Fruit fly (Drosophila melanogaster) whole organism, embryonic: Measurements from ENCODE around the gene CG14043.
A peak's percentile ranks its signal among the peaks of the same experiment; 100 is the strongest.

ENCODE experiments used
- Asciz ChIP-seq: fragments of 200-800 bp; sonication (Bioruptor generic); optimal IDR thresholded peaks from 2 replicates; lab custom pipeline; 2017; ENCODE audit warnings: missing biosample characterization, mild to moderate bottlenecking, missing genetic modification characterization, missing genetic modification reagents
- Blimp-1 ChIP-seq: fragments of 200-800 bp; sonication (Bioruptor generic); optimal IDR thresholded peaks from 3 replicates; lab custom pipeline; 2018; ENCODE audit warnings: missing biosample characterization, missing genetic modification characterization, mild to moderate bottlenecking, moderate library complexity, missing genetic modification reagents
- CG10979 ChIP-seq: fragments of 200-800 bp; sonication (Bioruptor generic); optimal IDR thresholded peaks from 2 replicates; lab custom pipeline; 2018; ENCODE audit warnings: missing biosample characterization, mild to moderate bottlenecking, missing genetic modification characterization, moderate library complexity
- CG11093 ChIP-seq: fragments of 200-800 bp; sonication (Bioruptor generic); IDR thresholded peaks from 3 replicates; pipeline ENCODE4 v1.3.6; 2022; ENCODE audit warnings: missing biosample characterization, missing genetic modification characterization
- CG11504 ChIP-seq: fragments of 200-800 bp; sonication (Bioruptor generic); optimal IDR thresholded peaks from 3 replicates; lab custom pipeline; 2019; ENCODE audit warnings: missing biosample characterization, mild to moderate bottlenecking, missing genetic modification characterization, moderate library complexity
- CG13123 ChIP-seq: fragments of 200-800 bp; sonication (Bioruptor generic); optimal IDR thresholded peaks from 2 replicates; lab custom pipeline; 2016; ENCODE audit warnings: missing biosample characterization, missing genetic modification characterization
- CG15073 ChIP-seq: fragments of 200-800 bp; sonication (Bioruptor generic); optimal IDR thresholded peaks from 2 replicates; lab custom pipeline; 2016; ENCODE audit warnings: missing biosample characterization, missing genetic modification characterization
- CG1602 ChIP-seq: fragments of 200-800 bp; sonication (Bioruptor generic); optimal IDR thresholded peaks from 3 replicates; lab custom pipeline; 2016; ENCODE audit warnings: missing biosample characterization, missing genetic modification characterization
- CG17361 ChIP-seq: fragments of 200-800 bp; sonication (Bioruptor generic); IDR thresholded peaks from 3 replicates; pipeline ENCODE4 v1.3.6; 2022; ENCODE audit warnings: missing biosample characterization, missing genetic modification characterization
- CG17912 ChIP-seq: fragments of 200-800 bp; sonication (Bioruptor generic); optimal IDR thresholded peaks from 2 replicates; lab custom pipeline; 2018; ENCODE audit warnings: missing biosample characterization, mild to moderate bottlenecking, missing genetic modification characterization
- CG31365 ChIP-seq: fragments of 200-800 bp; sonication (Bioruptor generic); optimal IDR thresholded peaks from 2 replicates; lab custom pipeline; 2018; ENCODE audit warnings: missing biosample characterization, mild to moderate bottlenecking, missing genetic modification characterization
- CG32767 ChIP-seq: fragments of 200-800 bp; sonication (Bioruptor generic); IDR thresholded peaks from 2 replicates; pipeline ENCODE4 v1.3.6; 2022; ENCODE audit warnings: missing biosample characterization, missing genetic modification characterization
- CG6254 ChIP-seq: fragments of 200-800 bp; sonication (Bioruptor generic); optimal IDR thresholded peaks from 3 replicates; lab custom pipeline; 2017; ENCODE audit warnings: mild to moderate bottlenecking, missing biosample characterization, missing genetic modification reagents, missing genetic modification characterization
- CG6272 ChIP-seq: fragments of 200-800 bp; sonication (Bioruptor generic); IDR thresholded peaks from 2 replicates; pipeline ENCODE4 v1.3.6; 2022; ENCODE audit warnings: missing biosample characterization, missing genetic modification characterization
- CG7839 ChIP-seq: fragments of 200-800 bp; sonication (Bioruptor generic); optimal IDR thresholded peaks from 3 replicates; lab custom pipeline; 2018; ENCODE audit warnings: missing biosample characterization, mild to moderate bottlenecking, missing genetic modification characterization, moderate library complexity
- CG7963 ChIP-seq: fragments of 200-800 bp; sonication (Bioruptor generic); IDR thresholded peaks from 3 replicates; pipeline ENCODE4 v1.3.6; 2022; ENCODE audit warnings: missing biosample characterization, missing genetic modification characterization; ENCODE audit not compliant: partially characterized antibody
- CG8765 ChIP-seq: fragments of 200-800 bp; sonication (Bioruptor generic); IDR thresholded peaks from 2 replicates; pipeline ENCODE4 v1.3.6; 2022; ENCODE audit warnings: missing biosample characterization, missing genetic modification characterization
- CG9932 ChIP-seq: fragments of 200-800 bp; sonication (Bioruptor generic); IDR thresholded peaks from 2 replicates; pipeline ENCODE4 v1.3.6; 2022; ENCODE audit warnings: missing biosample characterization, missing genetic modification characterization
- Camta ChIP-seq: fragments of 200-800 bp; sonication (Bioruptor generic); optimal IDR thresholded peaks from 2 replicates; lab custom pipeline; 2016; ENCODE audit warnings: missing biosample characterization, missing genetic modification characterization
- CkIIα-i1 ChIP-seq: fragments of 200-800 bp; sonication (Bioruptor generic); IDR thresholded peaks from 2 replicates; pipeline ENCODE4 v1.3.6; 2022; ENCODE audit warnings: missing biosample characterization, missing genetic modification characterization
- D ChIP-seq, 2 experiments: fragments of 200-800 bp in 1 of 2; fragments of >200 bp in 1 of 2; sonication (Bioruptor generic) in 1 of 2; optimal IDR thresholded peaks; 2 replicates in 1 of 2; 3 replicates in 1 of 2; lab custom pipeline; 2017; ENCODE audit warnings: mild to moderate bottlenecking in 1 of 2, missing biosample characterization in 1 of 2, missing genetic modification characterization in 1 of 2, missing genetic modification reagents in 1 of 2
- Dad ChIP-seq: fragments of 200-800 bp; sonication (Bioruptor generic); optimal IDR thresholded peaks from 3 replicates; lab custom pipeline; 2016; ENCODE audit warnings: missing biosample characterization, missing genetic modification characterization
- Dip2 ChIP-seq: fragments of 200-800 bp; sonication (Bioruptor generic); IDR thresholded peaks from 2 replicates; pipeline ENCODE4 v1.3.6; 2022; ENCODE audit warnings: missing biosample characterization, missing genetic modification characterization
- Dp ChIP-seq: fragments of 200-800 bp; sonication (Bioruptor generic); optimal IDR thresholded peaks from 2 replicates; lab custom pipeline; 2018; ENCODE audit warnings: missing biosample characterization, mild to moderate bottlenecking, missing genetic modification characterization, moderate library complexity
- HLHmδ ChIP-seq: fragments of 200-800 bp; sonication (Bioruptor generic); optimal IDR thresholded peaks from 2 replicates; lab custom pipeline; 2018; ENCODE audit warnings: missing biosample characterization, mild to moderate bottlenecking, missing genetic modification characterization, moderate library complexity
- MESR4 ChIP-seq: fragments of 200-800 bp; sonication (Bioruptor generic); optimal IDR thresholded peaks from 2 replicates; lab custom pipeline; 2018; ENCODE audit warnings: missing biosample characterization, mild to moderate bottlenecking, missing genetic modification characterization, moderate library complexity
- Mes4 ChIP-seq: fragments of 200-800 bp; sonication (Bioruptor generic); optimal IDR thresholded peaks from 2 replicates; lab custom pipeline; 2016; ENCODE audit warnings: missing biosample characterization, missing genetic modification characterization
- Tbp ChIP-seq: fragments of >200 bp; optimal IDR thresholded peaks from 2 replicates; lab custom pipeline; 2018; ENCODE audit warnings: missing biosample characterization, missing genetic modification characterization
- abd-A ChIP-seq: fragments of 200-800 bp; sonication (Bioruptor generic); optimal IDR thresholded peaks from 3 replicates; lab custom pipeline; 2019; ENCODE audit warnings: missing biosample characterization, mild to moderate bottlenecking, missing genetic modification characterization, moderate library complexity
- aop ChIP-seq: fragments of 200-800 bp; sonication (Bioruptor generic); IDR thresholded peaks from 2 replicates; pipeline ENCODE4 v1.3.6; 2022; ENCODE audit warnings: missing biosample characterization, missing genetic modification characterization
- az2 ChIP-seq: fragments of 200-800 bp; sonication (Bioruptor generic); optimal IDR thresholded peaks from 3 replicates; lab custom pipeline; 2016; ENCODE audit warnings: missing biosample characterization, missing genetic modification characterization
- bcd ChIP-seq: fragments of 200-800 bp; sonication (Bioruptor generic); optimal IDR thresholded peaks from 2 replicates; lab custom pipeline; 2017; ENCODE audit warnings: missing biosample characterization, mild to moderate bottlenecking, missing genetic modification characterization
- br ChIP-seq: fragments of >200 bp; optimal IDR thresholded peaks from 2 replicates; lab custom pipeline; 2017
- crc ChIP-seq: fragments of 200-800 bp; sonication (Bioruptor generic); optimal IDR thresholded peaks from 2 replicates; lab custom pipeline; 2016; ENCODE audit warnings: missing biosample characterization, missing genetic modification characterization
- croc ChIP-seq: fragments of 200-800 bp; sonication (Bioruptor generic); conservative IDR thresholded peaks from 3 replicates; pipeline ENCODE4 v1.3.6; 2022; ENCODE audit warnings: missing biosample characterization, missing genetic modification characterization
- dysf ChIP-seq: fragments of 200-800 bp; sonication (Bioruptor generic); IDR thresholded peaks from 3 replicates; pipeline ENCODE4 v1.3.6; 2022; ENCODE audit warnings: missing biosample characterization, missing genetic modification characterization
- fd64A ChIP-seq: fragments of 200-800 bp; sonication (Bioruptor generic); optimal IDR thresholded peaks from 3 replicates; lab custom pipeline; 2018; ENCODE audit warnings: missing biosample characterization, mild to moderate bottlenecking, missing genetic modification characterization
- gcm ChIP-seq: fragments of 200-800 bp; sonication (Bioruptor generic); optimal IDR thresholded peaks from 2 replicates; lab custom pipeline; 2019; ENCODE audit warnings: missing biosample characterization, mild to moderate bottlenecking, missing genetic modification characterization, moderate library complexity
- gsb-n ChIP-seq: fragments of 200-800 bp; sonication (Bioruptor generic); optimal IDR thresholded peaks from 3 replicates; lab custom pipeline; 2018; ENCODE audit warnings: missing biosample characterization, mild to moderate bottlenecking, missing genetic modification characterization
- jigr1 ChIP-seq: fragments of 200-800 bp; sonication (Bioruptor generic); IDR thresholded peaks from 3 replicates; pipeline ENCODE4 v1.3.6; 2022; ENCODE audit warnings: missing biosample characterization, missing genetic modification characterization
- jing ChIP-seq: fragments of 200-800 bp; sonication (Bioruptor generic); optimal IDR thresholded peaks from 2 replicates; lab custom pipeline; 2018; ENCODE audit warnings: missing biosample characterization, mild to moderate bottlenecking, missing genetic modification characterization
- mam ChIP-seq: fragments of 200-800 bp; sonication (Bioruptor generic); optimal IDR thresholded peaks from 3 replicates; lab custom pipeline; 2016; ENCODE audit warnings: missing biosample characterization, missing genetic modification characterization
- pita ChIP-seq: fragments of 200-800 bp; sonication (Bioruptor generic); optimal IDR thresholded peaks from 2 replicates; lab custom pipeline; 2017; ENCODE audit warnings: missing biosample characterization, mild to moderate bottlenecking, missing genetic modification characterization
- sna ChIP-seq: fragments of 200-800 bp; sonication (Bioruptor generic); IDR thresholded peaks from 2 replicates; pipeline ENCODE4 v1.3.6; 2022; ENCODE audit warnings: missing biosample characterization, missing genetic modification characterization; ENCODE audit not compliant: partially characterized antibody
- unpg ChIP-seq: fragments of 200-800 bp; sonication (Bioruptor generic); optimal IDR thresholded peaks from 3 replicates; lab custom pipeline; 2018; ENCODE audit warnings: missing biosample characterization, mild to moderate bottlenecking, missing genetic modification characterization, moderate library complexity
- usp ChIP-seq: fragments of >200 bp; optimal IDR thresholded peaks from 2 replicates; lab custom pipeline; 2017; ENCODE audit warnings: missing biosample characterization, missing genetic modification characterization
- wor ChIP-seq: fragments of 200-800 bp; sonication (Bioruptor generic); IDR thresholded peaks from 2 replicates; pipeline ENCODE4 v1.3.6; 2022; ENCODE audit warnings: missing biosample characterization, missing genetic modification characterization

Gene CG14043

dm6 chr2L:5000287-5000871, 28.9 kb downstream of the CG14043 start (continued):
- TF ChIP-seq gsb-n: peak; percentile 73
- TF ChIP-seq mam (GFP tag; lab: Kevin White, UChicago): peak; percentile 70
- TF ChIP-seq CG13123 (GFP tag; lab: Kevin White, UChicago): peak; percentile 41
- 0 out of 2 replicates have a peak, but pooled peaks have one; percentile 25 for TF ChIP-seq CG6272 (GFP tag; lab: Robert Waterston, UW)
- TF ChIP-seq CG1602 (GFP tag; lab: Kevin White, UChicago): peak; percentile 73
- peak; percentile 71 for TF ChIP-seq CG8765 (GFP tag; lab: Robert Waterston, UW)

dm6 chr2L:5000919-5001581, 29.5 kb downstream of the CG14043 start:
- TF ChIP-seq CG31365 (tag; lab: Kevin White, UChicago) (peak; percentile 100), Asciz (GFP tag; lab: Kevin White, UChicago) (no peak), az2 (no peak), D (optimal IDR thresholded peaks at IDR 0.05; lab: Kevin White, UChicago) (peak; percentile 57), D (GFP tag; optimal IDR thresholded peaks at IDR 0.05; lab: Kevin White, UChicago) (no peak), Blimp-1 (GFP tag; lab: Kevin White, UChicago) (peak; percentile 48), HLHmδ (GFP tag; lab: Kevin White, UChicago) (no peak), sna (GFP tag; lab: Robert Waterston, UW) (no peak), wor (GFP tag; lab: Robert Waterston, UW) (0 out of 2 replicates have a peak, but pooled peaks have one; percentile 12), aop (GFP tag; lab: Robert Waterston, UW) (0 out of 2 replicates have a peak, but pooled peaks have one; percentile 43), gcm (GFP tag; lab: Kevin White, UChicago) (no peak), CG6254 (GFP tag; lab: Kevin White, UChicago) (no peak), Dip2 (GFP tag; lab: Robert Waterston, UW) (no peak), br (lab: Kevin White, UChicago) (no peak), dysf (GFP tag; lab: Robert Waterston, UW) (peak; percentile 11; the same call in 2 of the 3 replicates), Dp (GFP tag; lab: Kevin White, UChicago) (peak; percentile 93), croc (GFP tag; lab: Robert Waterston, UW) (peak; percentile 12; the same call in 2 of the 3 replicates), fd64A (GFP tag; lab: Kevin White, UChicago) (no peak), CG17361 (GFP tag; lab: Robert Waterston, UW) (peak; percentile 5; the same call in 1 of the 3 replicates), CG7839 (tag; lab: Kevin White, UChicago) (no peak), CG7963 (GFP tag; lab: Robert Waterston, UW) (0 out of 3 replicates have a peak, but pooled peaks have one; percentile 31), Camta (GFP tag; lab: Kevin White, UChicago) (no peak), CG32767 (no peak), pita (GFP tag; lab: Kevin White, UChicago) (no peak), MESR4 (GFP tag; lab: Kevin White, UChicago) (no peak), Tbp (GFP tag; lab: Kevin White, UChicago) (no peak), bcd (GFP tag; lab: Kevin White, UChicago) (no peak), crc (no peak), CG11093 (GFP tag; lab: Robert Waterston, UW) (no peak), CG15073 (GFP tag; lab: Kevin White, UChicago) (no peak), CkIIα-i1 (GFP tag; lab: Robert Waterston, UW) (no peak), CG9932 (peak; percentile 4; the same call in 1 of the 2 replicates), CG11504 (tag; lab: Kevin White, UChicago) (no peak), CG10979 (tag; lab: Kevin White, UChicago) (no peak), abd-A (tag; lab: Kevin White, UChicago) (peak; percentile 91), CG17912 (GFP tag; lab: Kevin White, UChicago) (no peak), unpg (GFP tag; lab: Kevin White, UChicago) (no peak), Dad (no peak), jigr1 (GFP tag; lab: Robert Waterston, UW) (no peak; the same call in 2 of the 3 replicates), jing (GFP tag; lab: Kevin White, UChicago) (no peak), Mes4 (GFP tag; lab: Kevin White, UChicago) (no peak), usp (GFP tag; lab: Kevin White, UChicago) (no peak)
